Fruit fly (Drosophila melanogaster): ENCODE results near the gene CG14441.
A peak's percentile ranks its signal among the peaks of the same experiment; 100 is the strongest.

Gene CG14441

dm6 chrX:6719968-6720367 is 20.7 kb downstream of the CG14441 start (continued):
- TF ChIP-seq Dip3 (GFP tag; optimal IDR thresholded peaks at IDR 0.05) (no peak), CG18599 (GFP tag; optimal IDR thresholded peaks at IDR 0.05) (peak; percentile 40), bowl (GFP tag; IDR thresholded peaks at IDR 0.05) (no peak), Asciz (GFP tag; optimal IDR thresholded peaks at IDR 0.05) (peak; percentile 38), Hr51 (GFP tag; optimal IDR thresholded peaks at IDR 0.05) (no peak), pan (optimal IDR thresholded peaks at IDR 0.05) (no peak), pan (GFP tag; optimal IDR thresholded peaks at IDR 0.05 in 1 of 2, IDR thresholded peaks at IDR 0.05 in 1 of 2) (no peak), cg (GFP tag; optimal IDR thresholded peaks at IDR 0.05) (no peak), Sry-δ (GFP tag; optimal IDR thresholded peaks at IDR 0.05) (no peak), scrt (GFP tag; optimal IDR thresholded peaks at IDR 0.05) (no peak), CG15696 (tag; optimal IDR thresholded peaks at IDR 0.05) (peak; percentile 18), CG14441 (GFP tag; IDR thresholded peaks at IDR 0.05) (peak; percentile 18; the same call in 1 of the 2 replicates), CG6813 (GFP tag; optimal IDR thresholded peaks at IDR 0.05) (peak; percentile 47), CG8359 (GFP tag; optimal IDR thresholded peaks at IDR 0.05; ENCODE audit: borderline replicate concordance) (no peak), CG3065 (GFP tag; optimal IDR thresholded peaks at IDR 0.05) (no peak), CG4404 (GFP tag; IDR thresholded peaks at IDR 0.05) (no peak), CG12769 (tag; optimal IDR thresholded peaks at IDR 0.05) (peak; percentile 7), CG31388 (GFP tag; optimal IDR thresholded peaks at IDR 0.05) (no peak), pfk (GFP tag; optimal IDR thresholded peaks at IDR 0.05) (peak; percentile 31), kay (GFP tag; optimal IDR thresholded peaks at IDR 0.05) (no peak), CG4328 (GFP tag; optimal IDR thresholded peaks at IDR 0.05) (peak; percentile 34), MBD-R2 (GFP tag; IDR thresholded peaks at IDR 0.05) (peak; percentile 13; the same call in 1 of the 2 replicates), grau (tag; optimal IDR thresholded peaks at IDR 0.05) (no peak), onecut (GFP tag; IDR thresholded peaks at IDR 0.05) (no peak), CG5180 (GFP tag; optimal IDR thresholded peaks at IDR 0.05) (peak; percentile 18), D (optimal IDR thresholded peaks at IDR 0.05) (no peak), D (GFP tag; optimal IDR thresholded peaks at IDR 0.05) (no peak), fd3F (GFP tag; optimal IDR thresholded peaks at IDR 0.05) (no peak), bigmax (GFP tag; optimal IDR thresholded peaks at IDR 0.05) (no peak), HHEX (GFP tag; optimal IDR thresholded peaks at IDR 0.05) (peak; percentile 6), CG7271 (tag; optimal IDR thresholded peaks at IDR 0.05) (no peak), Nf-YB (GFP tag; optimal IDR thresholded peaks at IDR 0.05) (no peak), twi (tag; optimal IDR thresholded peaks at IDR 0.05) (no peak), CG7745 (tag; optimal IDR thresholded peaks at IDR 0.05) (no peak), fd64A (GFP tag; optimal IDR thresholded peaks at IDR 0.05) (peak; percentile 27), CG10209 (GFP tag; optimal IDR thresholded peaks at IDR 0.05) (peak; percentile 35), wek (GFP tag; optimal IDR thresholded peaks at IDR 0.05) (peak; percentile 20), CG15514 (GFP tag; optimal IDR thresholded peaks at IDR 0.05) (peak; percentile 27), Side (GFP tag; optimal IDR thresholded peaks at IDR 0.05) (no peak), CG1233 (GFP tag; optimal IDR thresholded peaks at IDR 0.05) (peak; percentile 47), CG1792 (GFP tag; optimal IDR thresholded peaks at IDR 0.05) (no peak), CG30431 (GFP tag; optimal IDR thresholded peaks at IDR 0.05) (no peak), Fer1 (GFP tag; optimal IDR thresholded peaks at IDR 0.05) (peak; percentile 39), CG17829 (tag; optimal IDR thresholded peaks at IDR 0.05) (no peak), lab (GFP tag; optimal IDR thresholded peaks at IDR 0.05) (peak; percentile 46), ac (GFP tag; optimal IDR thresholded peaks at IDR 0.05) (no peak), CG34422 (GFP tag; IDR thresholded peaks at IDR 0.05) (no peak), vvl (GFP tag; IDR thresholded peaks at IDR 0.05) (peak; percentile 29; the same call in 1 of the 2 replicates), CG17385 (GFP tag; optimal IDR thresholded peaks at IDR 0.05) (peak; percentile 0), CG13296 (GFP tag; optimal IDR thresholded peaks at IDR 0.05) (peak; percentile 35)

Measured in whole organism, embryonic.